Fruit fly (Drosophila melanogaster) whole organism, wandering third instar larva: ENCODE data around the gene Irk3.

ENCODE experiments used
- Abd-B ChIP-seq: fragments of >200 bp; optimal IDR thresholded peaks from 2 replicates; lab custom pipeline; 2017; ENCODE audit warnings: missing biosample characterization, missing genetic modification characterization
- CG32264 ChIP-seq: fragments of 200-800 bp; sonication (Bioruptor generic); optimal IDR thresholded peaks from 2 replicates; lab custom pipeline; 2016; ENCODE audit warnings: missing biosample characterization, missing genetic modification characterization
- CG9705 ChIP-seq: fragments of 200-800 bp; sonication (Bioruptor generic); optimal IDR thresholded peaks from 2 replicates; lab custom pipeline; 2018; ENCODE audit warnings: missing biosample characterization, mild to moderate bottlenecking, missing genetic modification characterization
- Dif ChIP-seq: fragments of 200-275, 200-300 bp; sonication (Bioruptor generic); optimal IDR thresholded peaks from 2 replicates; lab custom pipeline; 2018; ENCODE audit warnings: missing biosample characterization, missing genetic modification characterization; ENCODE audit not compliant: partially characterized antibody
- Hr78 ChIP-seq: fragments of >200 bp; optimal IDR thresholded peaks from 2 replicates; lab custom pipeline; 2017; ENCODE audit warnings: missing biosample characterization, missing genetic modification characterization
- OdsH ChIP-seq: fragments of 200-800 bp; sonication (Bioruptor generic); optimal IDR thresholded peaks from 2 replicates; lab custom pipeline; 2016; ENCODE audit warnings: missing biosample characterization, mild to moderate bottlenecking, missing genetic modification characterization
- Rel ChIP-seq, 2 experiments: fragments of 200-800 bp; sonication (Bioruptor generic) in 1 of 2; optimal IDR thresholded peaks; 2 replicates in 1 of 2; 3 replicates in 1 of 2; lab custom pipeline; 2016 to 2019; ENCODE audit warnings: mild to moderate bottlenecking in 2 of 2, missing biosample characterization in 2 of 2, missing genetic modification characterization in 2 of 2, moderate library complexity in 1 of 2
- dsf ChIP-seq: sonication (Bioruptor generic); optimal IDR thresholded peaks from 2 replicates; lab custom pipeline; 2016; ENCODE audit warnings: missing biosample characterization, missing genetic modification characterization, borderline replicate concordance
- ey ChIP-seq: fragments of 200-800 bp; sonication (Bioruptor generic); optimal IDR thresholded peaks from 2 replicates; lab custom pipeline; 2016; ENCODE audit warnings: missing biosample characterization, missing genetic modification characterization
- foxo ChIP-seq, 2 experiments: fragments of 200-800 bp; sonication (Bioruptor generic); optimal IDR thresholded peaks; 2 replicates in 1 of 2; 3 replicates in 1 of 2; lab custom pipeline; 2016 to 2017; ENCODE audit warnings: missing biosample characterization in 2 of 2, missing genetic modification characterization in 2 of 2
- fru ChIP-seq: fragments of 200-800 bp; sonication (Bioruptor generic); optimal IDR thresholded peaks from 3 replicates; lab custom pipeline; 2016; ENCODE audit warnings: missing biosample characterization, mild to moderate bottlenecking, missing genetic modification characterization
- h ChIP-seq: fragments of 200-800 bp; sonication (Bioruptor generic); optimal IDR thresholded peaks from 3 replicates; lab custom pipeline; 2016; ENCODE audit warnings: missing biosample characterization, mild to moderate bottlenecking, missing genetic modification characterization
- jim ChIP-seq: fragments of 175-275, 200-325 bp; sonication (Bioruptor generic); optimal IDR thresholded peaks from 2 replicates; lab custom pipeline; 2016; ENCODE audit warnings: missing biosample characterization, mild to moderate bottlenecking, missing genetic modification characterization
- lola ChIP-seq: fragments of >200 bp; optimal IDR thresholded peaks from 2 replicates; lab custom pipeline; 2017; ENCODE audit warnings: missing biosample characterization, missing genetic modification characterization
- rgr ChIP-seq: fragments of 200-800 bp; sonication (Bioruptor generic); optimal IDR thresholded peaks from 3 replicates; lab custom pipeline; 2016; ENCODE audit warnings: missing biosample characterization, mild to moderate bottlenecking, missing genetic modification characterization
- usp ChIP-seq: fragments of >200 bp; optimal IDR thresholded peaks from 2 replicates; lab custom pipeline; 2017; ENCODE audit warnings: missing biosample characterization, missing genetic modification characterization

Irk3 gene

dm6 chr2L:18664707-18665550, 48.6 kb downstream of the Irk3 start (continued):
- peak; percentile 68 for TF ChIP-seq rgr
- TF ChIP-seq CG32264: peak; percentile 44
- TF ChIP-seq Rel (GFP tag; optimal IDR thresholded peaks at IDR 0.05; lab: Kevin White, UChicago): no peak
- TF ChIP-seq Rel (tag; optimal IDR thresholded peaks at IDR 0.05; lab: Kevin White, UChicago): peak; percentile 45
- TF ChIP-seq fru (GFP tag; lab: Kevin White, UChicago): peak; percentile 91
- no peak for TF ChIP-seq usp (GFP tag; lab: Kevin White, UChicago)
- TF ChIP-seq Dif: peak; percentile 68

dm6 chr2L:18663395-18663794, 50.2 kb downstream of the Irk3 start:
- TF ChIP-seq CG9705 (no peak), lola (GFP tag; lab: Kevin White, UChicago) (no peak), usp (GFP tag; lab: Kevin White, UChicago) (no peak), OdsH (peak; percentile 32), foxo (GFP tag; optimal IDR thresholded peaks at IDR 0.05; lab: Kevin White, UChicago) (peak in 1 of 2 experiments; percentile 28), Abd-B (GFP tag; lab: Kevin White, UChicago) (no peak), Hr78 (GFP tag; lab: Kevin White, UChicago) (no peak), dsf (GFP tag; lab: Kevin White, UChicago) (no peak), jim (GFP tag; lab: Kevin White, UChicago) (no peak), fru (GFP tag; lab: Kevin White, UChicago) (peak; percentile 6), ey (GFP tag; lab: Kevin White, UChicago) (peak; percentile 5), rgr (peak; percentile 2), h (GFP tag; lab: Kevin White, UChicago) (peak; percentile 19)
